Worm (Caenorhabditis elegans): Measurements from ENCODE around the gene F46H5.7.

DNA sequence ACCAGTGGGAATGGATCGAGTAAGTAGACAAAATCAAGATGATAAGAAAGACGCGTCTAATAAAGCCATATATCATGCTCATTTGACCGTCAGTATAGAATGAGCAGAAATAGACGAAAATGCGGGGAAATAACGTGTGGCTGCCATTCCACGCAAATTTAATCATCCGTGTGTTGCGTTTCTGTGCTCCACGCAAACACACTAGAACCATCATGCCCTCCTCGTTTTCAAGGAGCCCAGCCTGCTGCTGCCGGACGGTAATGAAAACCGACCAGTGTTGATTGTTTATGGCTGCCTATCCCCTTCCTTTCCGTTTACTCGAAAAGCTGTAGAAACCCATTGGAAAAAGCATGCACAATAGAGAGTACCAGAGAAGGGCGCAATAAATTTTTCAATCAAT, 22.6 kb downstream of the F46H5.7 start:
- no peak for TF ChIP-seq nhr-11 (tag; optimal IDR thresholded peaks at IDR 0.05)
- TF ChIP-seq unc-55 (GFP tag; optimal IDR thresholded peaks at IDR 0.05), result no peak
- no peak for TF ChIP-seq nhr-77 (tag; optimal IDR thresholded peaks at IDR 0.05)
- no peak for TF ChIP-seq unc-62 (GFP tag; optimal IDR thresholded peaks at IDR 0.05)
- TF ChIP-seq lin-13 (GFP tag; optimal IDR thresholded peaks at IDR 0.05), result no peak

Data from whole organism, L2 larva.